Fruit fly (Drosophila melanogaster) whole organism, adult: ENCODE results near the gene CG1575.
A peak's percentile ranks its signal among the peaks of the same experiment; 100 is the strongest.

Experiments used
- CG11617 ChIP-seq: fragments of 200-800 bp; sonication (Bioruptor generic); optimal IDR thresholded peaks from 2 replicates; lab custom pipeline; 2017; ENCODE audit warnings: mild to moderate bottlenecking, missing biosample characterization, missing genetic modification reagents, missing genetic modification characterization
- CG12768 ChIP-seq: fragments of 200-800 bp; sonication (Bioruptor generic); optimal IDR thresholded peaks from 2 replicates; lab custom pipeline; 2017; ENCODE audit warnings: missing biosample characterization, missing genetic modification characterization, mild to moderate bottlenecking, moderate library complexity, missing genetic modification reagents
- CG14711 ChIP-seq: fragments of 200-800 bp; sonication (Bioruptor generic); optimal IDR thresholded peaks from 2 replicates; lab custom pipeline; 2018; ENCODE audit warnings: missing biosample characterization, mild to moderate bottlenecking, missing genetic modification characterization, moderate library complexity
- CG1620 ChIP-seq: fragments of 200-800 bp; sonication (Bioruptor generic); optimal IDR thresholded peaks from 2 replicates; lab custom pipeline; 2016; ENCODE audit warnings: missing biosample characterization, missing genetic modification characterization
- CG33017 ChIP-seq: fragments of 200-800 bp; sonication (Bioruptor generic); optimal IDR thresholded peaks from 2 replicates; lab custom pipeline; 2018; ENCODE audit warnings: missing biosample characterization, mild to moderate bottlenecking, missing genetic modification characterization, moderate library complexity
- CG5204 ChIP-seq: fragments of 200-800 bp; sonication (Bioruptor generic); optimal IDR thresholded peaks from 2 replicates; lab custom pipeline; 2016; ENCODE audit warnings: missing biosample characterization, missing genetic modification characterization
- CG7045 ChIP-seq: fragments of 200-800 bp; sonication (Bioruptor generic); optimal IDR thresholded peaks from 2 replicates; lab custom pipeline; 2017; ENCODE audit warnings: missing biosample characterization, mild to moderate bottlenecking, missing genetic modification characterization
- CG7101 ChIP-seq: fragments of 200-800 bp; sonication (Bioruptor generic); optimal IDR thresholded peaks from 2 replicates; lab custom pipeline; 2018; ENCODE audit warnings: missing biosample characterization, mild to moderate bottlenecking, missing genetic modification characterization, moderate library complexity
- Clk ChIP-seq: fragments of 200-800 bp; sonication (Bioruptor generic); optimal IDR thresholded peaks from 2 replicates; lab custom pipeline; 2017; ENCODE audit warnings: missing biosample characterization, missing genetic modification characterization
- Crg-1 ChIP-seq: fragments of 200-800 bp; sonication (Bioruptor generic); optimal IDR thresholded peaks from 2 replicates; lab custom pipeline; 2016; ENCODE audit warnings: missing biosample characterization, missing genetic modification characterization
- Hr96 ChIP-seq: fragments of 200-800 bp; sonication (Bioruptor generic); optimal IDR thresholded peaks from 2 replicates; lab custom pipeline; 2016; ENCODE audit warnings: missing biosample characterization, missing genetic modification characterization
- Mnt ChIP-seq: fragments of 200-800 bp; sonication (Bioruptor generic); optimal IDR thresholded peaks from 2 replicates; lab custom pipeline; 2016; ENCODE audit warnings: missing biosample characterization, mild to moderate bottlenecking, missing genetic modification characterization
- bab1 ChIP-seq: fragments of 200-800 bp; sonication (Bioruptor generic); optimal IDR thresholded peaks from 3 replicates; lab custom pipeline; 2019; ENCODE audit warnings: missing biosample characterization, mild to moderate bottlenecking, missing genetic modification characterization, moderate library complexity
- cic ChIP-seq: fragments of 200-800 bp; sonication (Bioruptor generic); optimal IDR thresholded peaks from 2 replicates; lab custom pipeline; 2017; ENCODE audit warnings: missing biosample characterization, mild to moderate bottlenecking, missing genetic modification characterization, moderate library complexity
- cnc ChIP-seq, 2 experiments: fragments of >200 bp; optimal IDR thresholded peaks; 2 replicates each; lab custom pipeline; 2017
- kay ChIP-seq: fragments of 200-800 bp; sonication (Bioruptor generic); peaks from one replicate; lab custom pipeline; 2016; ENCODE audit warnings: missing biosample characterization, missing genetic modification characterization, borderline replicate concordance
- ovo ChIP-seq: fragments of 200-800 bp; sonication (Bioruptor generic); optimal IDR thresholded peaks from 2 replicates; lab custom pipeline; 2016; ENCODE audit warnings: missing biosample characterization, missing genetic modification characterization
- pad ChIP-seq: fragments of 200-800 bp; sonication (Bioruptor generic); optimal IDR thresholded peaks from 3 replicates; lab custom pipeline; 2017; ENCODE audit warnings: missing biosample characterization, missing genetic modification characterization, mild to moderate bottlenecking, moderate library complexity, missing genetic modification reagents
- tj ChIP-seq: fragments of 200-800 bp; sonication (Bioruptor generic); optimal IDR thresholded peaks from 3 replicates; lab custom pipeline; 2017; ENCODE audit warnings: missing biosample characterization, mild to moderate bottlenecking, missing genetic modification characterization, moderate library complexity
- toe ChIP-seq: fragments of 200-800 bp; sonication (Bioruptor generic); optimal IDR thresholded peaks from 2 replicates; lab custom pipeline; 2016; ENCODE audit warnings: missing biosample characterization, missing genetic modification characterization

The CG1575 gene

dm6 chrX:8116813-8117212 lies at the start of gene CG1575:
TSS of gene CG1575 (plus strand) at chrX:8117012.
- no peak for TF ChIP-seq Clk (GFP tag; lab: Kevin White, UChicago)
- TF ChIP-seq CG5204 (GFP tag; lab: Kevin White, UChicago): no peak
- peak; percentile 84 for TF ChIP-seq Mnt (GFP tag; lab: Kevin White, UChicago)

dm6 chrX:8075300-8075927 lies 41.4 kb upstream of the CG1575 start, which contains the start of the genes Upf2 and CG1571:
TSS of gene Upf2 (minus strand) at chrX:8075466.
TSS of gene CG1571 (plus strand) at chrX:8075877.
- TF ChIP-seq Mnt (GFP tag; lab: Kevin White, UChicago): peak; percentile 70
- no peak for TF ChIP-seq cnc (optimal IDR thresholded peaks at IDR 0.05; lab: Kevin White, UChicago)
- no peak for TF ChIP-seq pad (GFP tag; lab: Kevin White, UChicago)
- TF ChIP-seq ovo (GFP tag; lab: Kevin White, UChicago): no peak
- peak; percentile 31 for TF ChIP-seq CG7101
- TF ChIP-seq Hr96 (GFP tag; lab: Kevin White, UChicago): no peak
- TF ChIP-seq CG12768 (GFP tag; lab: Kevin White, UChicago): no peak
- TF ChIP-seq CG1620 (GFP tag; lab: Kevin White, UChicago): no peak
- peak; percentile 77 for TF ChIP-seq bab1
- TF ChIP-seq CG5204 (GFP tag; lab: Kevin White, UChicago): no peak
- no peak for TF ChIP-seq CG33017
- peak; percentile 12 for TF ChIP-seq CG14711 (tag; lab: Kevin White, UChicago)

dm6 chrX:8080174-8080573 lies 36.6 kb upstream of the CG1575 start:
- TF ChIP-seq cic: no peak
- no peak for TF ChIP-seq CG12768 (GFP tag; lab: Kevin White, UChicago)
- TF ChIP-seq cnc (optimal IDR thresholded peaks at IDR 0.05; lab: Kevin White, UChicago): no peak
- TF ChIP-seq toe (GFP tag; lab: Kevin White, UChicago): no peak
- TF ChIP-seq CG14711 (tag; lab: Kevin White, UChicago): no peak
- TF ChIP-seq kay (GFP tag; lab: Kevin White, UChicago): no peak
- no peak for TF ChIP-seq bab1
- TF ChIP-seq CG7045 (GFP tag; lab: Kevin White, UChicago): no peak
- TF ChIP-seq Crg-1 (GFP tag; lab: Kevin White, UChicago): no peak
- no peak for TF ChIP-seq pad (GFP tag; lab: Kevin White, UChicago)
- TF ChIP-seq CG1620 (GFP tag; lab: Kevin White, UChicago): no peak
- TF ChIP-seq CG7101: no peak
- TF ChIP-seq CG11617 (GFP tag; lab: Kevin White, UChicago): no peak
- no peak for TF ChIP-seq Mnt (GFP tag; lab: Kevin White, UChicago)
- TF ChIP-seq tj (GFP tag; lab: Kevin White, UChicago): no peak

dm6 chrX:8081427-8082185 lies 35.2 kb upstream of the CG1575 start, which contains the start of gene Ldsdh1:
TSS of gene Ldsdh1 (minus strand) at chrX:8081605.
- peak; percentile 58 for TF ChIP-seq cic
- no peak for TF ChIP-seq CG1620 (GFP tag; lab: Kevin White, UChicago)
- TF ChIP-seq kay (GFP tag; lab: Kevin White, UChicago): peak; percentile 90
- TF ChIP-seq ovo (GFP tag; lab: Kevin White, UChicago): peak; percentile 41

- no peak for TF ChIP-seq kay (GFP tag; lab: Kevin White, UChicago)
- TF ChIP-seq ovo (GFP tag; lab: Kevin White, UChicago): no peak
- no peak for TF ChIP-seq tj (GFP tag; lab: Kevin White, UChicago)
- no peak for TF ChIP-seq Hr96 (GFP tag; lab: Kevin White, UChicago)
- TF ChIP-seq CG33017: no peak
- TF ChIP-seq CG14711 (tag; lab: Kevin White, UChicago): no peak
These were observed 29.7 kb upstream of the CG1575 start, which contains the start of gene CG2256 for dm6 chrX:8087113-8087512. TSS of gene CG2256 (minus strand) at chrX:8087213.

- TF ChIP-seq Clk (GFP tag; lab: Kevin White, UChicago): peak; percentile 72
- peak; percentile 90 for TF ChIP-seq bab1
- TF ChIP-seq CG14711 (tag; lab: Kevin White, UChicago): peak; percentile 90
- TF ChIP-seq CG33017: peak; percentile 88
- TF ChIP-seq CG1620 (GFP tag; lab: Kevin White, UChicago): peak; percentile 75
- no peak for TF ChIP-seq cnc (optimal IDR thresholded peaks at IDR 0.05; lab: Kevin White, UChicago)
- peak; percentile 73 for TF ChIP-seq Hr96 (GFP tag; lab: Kevin White, UChicago)
- peak; percentile 74 for TF ChIP-seq Mnt (GFP tag; lab: Kevin White, UChicago)
- peak; percentile 93 for TF ChIP-seq CG7101
- TF ChIP-seq toe (GFP tag; lab: Kevin White, UChicago): peak; percentile 62
- no peak for TF ChIP-seq ovo (GFP tag; lab: Kevin White, UChicago)
- TF ChIP-seq CG12768 (GFP tag; lab: Kevin White, UChicago): peak; percentile 80
- peak; percentile 77 for TF ChIP-seq Crg-1 (GFP tag; lab: Kevin White, UChicago)
- TF ChIP-seq pad (GFP tag; lab: Kevin White, UChicago): peak; percentile 82
- peak; percentile 65 for TF ChIP-seq kay (GFP tag; lab: Kevin White, UChicago)
- TF ChIP-seq tj (GFP tag; lab: Kevin White, UChicago): peak; percentile 31
- TF ChIP-seq CG5204 (GFP tag; lab: Kevin White, UChicago): peak; percentile 72
- peak; percentile 27 for TF ChIP-seq cic
- peak; percentile 76 for TF ChIP-seq CG7045 (GFP tag; lab: Kevin White, UChicago)
- TF ChIP-seq CG11617 (GFP tag; lab: Kevin White, UChicago): peak; percentile 91
These were observed 25.7 kb upstream of the CG1575 start for dm6 chrX:8091017-8091620.
